Worm (Caenorhabditis elegans) whole organism, L2 larva: ENCODE data around the gene F14H3.6.

Experiments used
- mdl-1 ChIP-seq, 2 experiments: fragments of 150-350 bp in 1 of 2; sonication (generic microtip) in 1 of 2; optimal IDR thresholded peaks; 2 replicates each; lab custom pipeline; 2017; ENCODE audit warnings: missing biosample characterization in 2 of 2, missing genetic modification characterization in 2 of 2
- nhr-12 ChIP-seq: fragments of 150-350 bp; optimal IDR thresholded peaks from 2 replicates; lab custom pipeline; 2014; ENCODE audit warnings: missing biosample characterization, missing genetic modification characterization
- nhr-23 ChIP-seq: fragments of 150-350 bp; optimal IDR thresholded peaks from 2 replicates; lab custom pipeline; 2014; ENCODE audit warnings: missing biosample characterization, missing genetic modification reagents, missing genetic modification characterization
- nhr-25 ChIP-seq: fragments of 150-350 bp; sonication (generic microtip); optimal IDR thresholded peaks from 3 replicates; lab custom pipeline; 2014; ENCODE audit warnings: missing biosample characterization, missing genetic modification characterization
- ztf-11 ChIP-seq: sonication (generic microtip); optimal IDR thresholded peaks from 2 replicates; lab custom pipeline; 2017; ENCODE audit warnings: missing biosample characterization, missing genetic modification characterization

ce11 chrV:16020042-16020441 is 38.7 kb downstream of the F14H3.6 start, which contains the start of gene srx-44:
- no peak for TF ChIP-seq nhr-25 (tag; lab: Kevin White, UChicago)
- no peak for TF ChIP-seq nhr-23 (tag; lab: Kevin White, UChicago)
- TF ChIP-seq mdl-1 (tag; optimal IDR thresholded peaks at IDR 0.05; lab: Kevin White, UChicago), result no peak
- no peak for TF ChIP-seq ztf-11 (tag; lab: Kevin White, UChicago)
- no peak for TF ChIP-seq nhr-12 (tag; lab: Kevin White, UChicago)
